Fruit fly (Drosophila melanogaster) whole organism, prepupa: ENCODE data around the gene CG12011.
A peak's percentile ranks its signal among the peaks of the same experiment; 100 is the strongest.

Experiments used
- Blimp-1 ChIP-seq: fragments of 200-800 bp; sonication (Bioruptor generic); optimal IDR thresholded peaks from 3 replicates; lab custom pipeline; 2017; ENCODE audit warnings: missing biosample characterization, missing genetic modification characterization, mild to moderate bottlenecking, moderate library complexity, missing genetic modification reagents
- CG11762 ChIP-seq: fragments of 200-800 bp; sonication (Bioruptor generic); optimal IDR thresholded peaks from 3 replicates; lab custom pipeline; 2016; ENCODE audit warnings: missing biosample characterization, missing genetic modification characterization; ENCODE audit not compliant: insufficient read depth
- CG34406 ChIP-seq: fragments of 200-800 bp; sonication (Bioruptor generic); optimal IDR thresholded peaks from 3 replicates; lab custom pipeline; 2016; ENCODE audit warnings: missing biosample characterization, missing genetic modification characterization
- CG6854 ChIP-seq: fragments of 200-800 bp; sonication (Bioruptor generic); optimal IDR thresholded peaks from 2 replicates; lab custom pipeline; 2017; ENCODE audit warnings: missing biosample characterization, mild to moderate bottlenecking, missing genetic modification characterization
- Gug ChIP-seq: fragments of 200-800 bp; sonication (Bioruptor generic); IDR thresholded peaks from 2 replicates; pipeline ENCODE4 v1.3.6; 2022; ENCODE audit warnings: missing biosample characterization, missing genetic modification characterization
- Hr39 ChIP-seq: fragments of 200-800 bp; sonication (Bioruptor generic); optimal IDR thresholded peaks from 2 replicates; lab custom pipeline; 2016; ENCODE audit warnings: missing biosample characterization, missing genetic modification characterization
- Sox15 ChIP-seq: fragments of 200-800 bp; sonication (Bioruptor generic); optimal IDR thresholded peaks from 3 replicates; lab custom pipeline; 2016; ENCODE audit warnings: missing biosample characterization, missing genetic modification characterization
- achi ChIP-seq: fragments of 200-800 bp; sonication (Bioruptor generic); optimal IDR thresholded peaks from 3 replicates; lab custom pipeline; 2016; ENCODE audit warnings: missing biosample characterization, missing genetic modification characterization
- acj6 ChIP-seq: fragments of 200-800 bp; sonication (Bioruptor generic); optimal IDR thresholded peaks from 3 replicates; lab custom pipeline; 2016; ENCODE audit warnings: missing biosample characterization, missing genetic modification characterization
- fkh ChIP-seq: fragments of 200-800 bp; sonication (Bioruptor generic); optimal IDR thresholded peaks from 3 replicates; lab custom pipeline; 2017; ENCODE audit warnings: missing biosample characterization, mild to moderate bottlenecking, missing genetic modification characterization, moderate library complexity
- spab ChIP-seq: fragments of 200-800 bp; sonication (Bioruptor generic); optimal IDR thresholded peaks from 2 replicates; lab custom pipeline; 2017; ENCODE audit warnings: missing biosample characterization, mild to moderate bottlenecking, missing genetic modification characterization, missing genetic modification reagents

DNA sequence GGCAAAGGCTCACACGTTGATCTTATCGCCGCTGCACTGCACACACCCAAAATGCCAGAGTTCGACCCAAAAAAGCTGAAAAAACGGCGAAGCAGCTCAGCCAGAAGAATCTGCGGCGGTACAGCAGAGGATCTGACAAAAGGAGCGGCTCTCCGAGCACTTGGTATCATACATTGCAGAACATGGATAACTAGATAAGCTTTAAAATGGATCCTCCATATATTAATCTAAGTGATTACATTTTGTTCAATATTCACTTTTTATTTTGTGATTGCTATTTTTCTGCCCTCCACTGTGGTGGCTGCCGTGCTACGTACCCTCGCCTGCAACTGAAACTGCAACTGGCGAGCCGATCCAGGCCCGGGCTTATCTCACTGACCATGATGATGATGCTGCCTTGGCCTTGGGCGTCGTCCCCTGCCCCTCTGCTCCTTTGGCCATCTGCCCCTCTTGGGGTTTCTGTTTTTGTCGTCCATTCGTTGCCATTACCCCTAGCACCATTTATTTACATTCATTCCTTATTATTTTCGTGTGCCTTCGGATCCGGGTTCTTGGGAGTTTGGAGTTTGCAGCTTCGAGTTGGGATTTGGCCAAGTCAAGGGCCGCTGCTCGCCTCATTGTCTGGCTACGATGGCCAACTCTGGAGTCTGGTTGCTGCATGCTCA, 2.2 kb upstream of the CG12011 start:
- TF ChIP-seq CG11762 (GFP tag; lab: Kevin White, UChicago) (peak; percentile 70), acj6 (GFP tag; lab: Kevin White, UChicago) (peak; percentile 90), achi (GFP tag; lab: Kevin White, UChicago) (peak; percentile 87), Hr39 (GFP tag; lab: Kevin White, UChicago) (peak; percentile 94), fkh (GFP tag; lab: Kevin White, UChicago) (no peak), CG6854 (GFP tag; lab: Kevin White, UChicago) (peak; percentile 84), spab (GFP tag; lab: Kevin White, UChicago) (peak; percentile 84), Blimp-1 (GFP tag; lab: Kevin White, UChicago) (peak; percentile 73), Gug (GFP tag; lab: Robert Waterston, UW) (peak; percentile 76), CG34406 (GFP tag; lab: Kevin White, UChicago) (peak; percentile 87), Sox15 (peak; percentile 85)
